Fruit fly (Drosophila melanogaster): ENCODE measurements around the gene Adgf-C.

- TF ChIP-seq pan (optimal IDR thresholded peaks at IDR 0.05) = no peak
- TF ChIP-seq sage (GFP tag; optimal IDR thresholded peaks at IDR 0.05) = no peak
- no peak for TF ChIP-seq dmrt93B (GFP tag; optimal IDR thresholded peaks at IDR 0.05)
- no peak for TF ChIP-seq HLH106 (tag; optimal IDR thresholded peaks at IDR 0.05)
- no peak for TF ChIP-seq Abd-B (GFP tag; optimal IDR thresholded peaks at IDR 0.05)
- no peak for TF ChIP-seq h (GFP tag; optimal IDR thresholded peaks at IDR 0.05)
- TF ChIP-seq Hr78 (GFP tag; optimal IDR thresholded peaks at IDR 0.05) = no peak
Observed at dm6 chr3R:13686371-13687211, 20.0 kb upstream of the Adgf-C start, which contains the start of gene omd.
